Fruit fly (Drosophila melanogaster): ENCODE data around the gene CG46426.

Gene CG46426

DNA sequence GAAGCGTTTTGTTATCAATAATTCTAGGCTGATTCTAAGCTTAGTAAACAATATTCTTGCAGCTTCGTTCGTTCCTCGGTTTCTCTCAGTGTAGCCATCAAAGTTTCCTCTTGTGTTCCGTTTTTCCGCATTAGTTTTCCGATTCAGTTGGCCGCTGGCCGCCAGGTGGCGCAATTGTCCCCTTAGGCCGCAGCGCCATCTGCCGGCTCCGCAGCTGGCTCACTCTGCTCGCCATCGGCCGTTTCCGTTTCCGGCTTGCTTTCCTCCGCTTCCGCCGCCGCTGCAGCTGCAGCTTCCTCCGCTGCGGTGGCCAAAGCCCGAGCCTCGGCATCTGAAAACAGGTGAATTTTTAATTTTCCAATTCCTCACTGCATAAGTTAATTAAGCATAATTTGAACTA, 26.3 kb upstream of the CG46426 start (continued):
- TF ChIP-seq slp2 (GFP tag; optimal IDR thresholded peaks at IDR 0.05): peak; percentile 83
- peak; percentile 81 for TF ChIP-seq CG43689 (GFP tag; IDR thresholded peaks at IDR 0.05)
- TF ChIP-seq CG10321 (GFP tag; IDR thresholded peaks at IDR 0.05): peak; percentile 68
- TF ChIP-seq al (GFP tag; IDR thresholded peaks at IDR 0.05): 0 out of 2 replicates have a peak, but pooled peaks have one; percentile 37
- peak; percentile 88 for TF ChIP-seq oc (tag; optimal IDR thresholded peaks at IDR 0.05)
- TF ChIP-seq CG10979 (tag; optimal IDR thresholded peaks at IDR 0.05): peak; percentile 93
- peak; percentile 82 for TF ChIP-seq tap (tag; optimal IDR thresholded peaks at IDR 0.05)
- TF ChIP-seq gsb-n (tag; optimal IDR thresholded peaks at IDR 0.05): peak; percentile 91
- TF ChIP-seq CG6765 (GFP tag; optimal IDR thresholded peaks at IDR 0.05): peak; percentile 98
- TF ChIP-seq ro (GFP tag; IDR thresholded peaks at IDR 0.05): peak; percentile 75
- peak; percentile 97 for TF ChIP-seq CG11723 (GFP tag; optimal IDR thresholded peaks at IDR 0.05)
- TF ChIP-seq CG13894 (tag; optimal IDR thresholded peaks at IDR 0.05): peak; percentile 70
- TF ChIP-seq CG34422 (GFP tag; IDR thresholded peaks at IDR 0.05): peak; percentile 88
- peak; percentile 83 for TF ChIP-seq grau (tag; optimal IDR thresholded peaks at IDR 0.05)
- TF ChIP-seq CG10959 (GFP tag; IDR thresholded peaks at IDR 0.05): peak; percentile 94
- TF ChIP-seq gem (tag; optimal IDR thresholded peaks at IDR 0.05): peak; percentile 77
- peak; percentile 97 for TF ChIP-seq sim (GFP tag; IDR thresholded peaks at IDR 0.05)
- TF ChIP-seq sisA (GFP tag; IDR thresholded peaks at IDR 0.05): peak; percentile 83
- peak; percentile 70; the same call in 2 of the 3 replicates for TF ChIP-seq CG11093 (GFP tag; IDR thresholded peaks at IDR 0.05)
- TF ChIP-seq odd (GFP tag; optimal IDR thresholded peaks at IDR 0.05): peak; percentile 98
- TF ChIP-seq H2.0 (GFP tag; IDR thresholded peaks at IDR 0.05): peak; percentile 87
- peak; percentile 92 for TF ChIP-seq HLH3B (GFP tag; IDR thresholded peaks at IDR 0.05)
- TF ChIP-seq bcd (GFP tag; optimal IDR thresholded peaks at IDR 0.05): peak; percentile 97
- peak; percentile 84 for TF ChIP-seq Blimp-1 (GFP tag; optimal IDR thresholded peaks at IDR 0.05)
- TF ChIP-seq Mrtf (GFP tag; IDR thresholded peaks at IDR 0.05): peak; percentile 87; the same call in 2 of the 3 replicates
- peak; percentile 93 for TF ChIP-seq CG10543 (GFP tag; optimal IDR thresholded peaks at IDR 0.05)
- peak; percentile 74 for TF ChIP-seq CkIIα-i1 (GFP tag; IDR thresholded peaks at IDR 0.05)
- peak; percentile 57; the same call in 1 of the 2 replicates for TF ChIP-seq MBD-R2 (GFP tag; IDR thresholded peaks at IDR 0.05)
- peak; percentile 68 for TF ChIP-seq CG31224 (GFP tag; IDR thresholded peaks at IDR 0.05)
- peak; percentile 64 for TF ChIP-seq Sry-δ (GFP tag; optimal IDR thresholded peaks at IDR 0.05)
- TF ChIP-seq CG3407 (GFP tag; optimal IDR thresholded peaks at IDR 0.05): peak; percentile 95
- TF ChIP-seq gro (GFP tag; optimal IDR thresholded peaks at IDR 0.05): peak; percentile 74
- TF ChIP-seq CG6175 (GFP tag; IDR thresholded peaks at IDR 0.05): peak; percentile 78
- TF ChIP-seq CG17612 (GFP tag; IDR thresholded peaks at IDR 0.05): peak; percentile 77
- peak; percentile 93 for TF ChIP-seq CG16863 (GFP tag; optimal IDR thresholded peaks at IDR 0.05)
- TF ChIP-seq Drgx (GFP tag; IDR thresholded peaks at IDR 0.05): peak; percentile 31; the same call in 1 of the 2 replicates
- peak; percentile 78 for TF ChIP-seq CG8924 (tag; optimal IDR thresholded peaks at IDR 0.05)
- TF ChIP-seq dm (GFP tag; optimal IDR thresholded peaks at IDR 0.05): peak; percentile 92
- TF ChIP-seq repo (GFP tag; optimal IDR thresholded peaks at IDR 0.05): peak; percentile 96
- TF ChIP-seq jumu (GFP tag; optimal IDR thresholded peaks at IDR 0.05): peak; percentile 82
- TF ChIP-seq croc (GFP tag; conservative IDR thresholded peaks at IDR 0.05): peak; percentile 84
- peak; percentile 88 for TF ChIP-seq trh (GFP tag; optimal IDR thresholded peaks at IDR 0.05)
- TF ChIP-seq CG16779 (GFP tag; IDR thresholded peaks at IDR 0.05): peak; percentile 87
- TF ChIP-seq tup (GFP tag; optimal IDR thresholded peaks at IDR 0.05): peak; percentile 74
- peak; percentile 95 for TF ChIP-seq CG13775 (GFP tag; optimal IDR thresholded peaks at IDR 0.05)
- TF ChIP-seq D (optimal IDR thresholded peaks at IDR 0.05): no peak
- peak; percentile 98 for TF ChIP-seq D (GFP tag; optimal IDR thresholded peaks at IDR 0.05)
- TF ChIP-seq Deaf1 (tag; optimal IDR thresholded peaks at IDR 0.05): peak; percentile 60
- peak; percentile 77 for TF ChIP-seq Ptx1 (GFP tag; IDR thresholded peaks at IDR 0.05)
- no peak for TF ChIP-seq Tbp (GFP tag; optimal IDR thresholded peaks at IDR 0.05)
- TF ChIP-seq CG18476 (GFP tag; optimal IDR thresholded peaks at IDR 0.05): peak; percentile 84
- TF ChIP-seq CG13287 (GFP tag; IDR thresholded peaks at IDR 0.05; ENCODE audit: partially characterized antibody): no peak; the same call in 1 of the 2 replicates
